Worm (Caenorhabditis elegans): ENCODE data around the gene C24H10.2.

DNA sequence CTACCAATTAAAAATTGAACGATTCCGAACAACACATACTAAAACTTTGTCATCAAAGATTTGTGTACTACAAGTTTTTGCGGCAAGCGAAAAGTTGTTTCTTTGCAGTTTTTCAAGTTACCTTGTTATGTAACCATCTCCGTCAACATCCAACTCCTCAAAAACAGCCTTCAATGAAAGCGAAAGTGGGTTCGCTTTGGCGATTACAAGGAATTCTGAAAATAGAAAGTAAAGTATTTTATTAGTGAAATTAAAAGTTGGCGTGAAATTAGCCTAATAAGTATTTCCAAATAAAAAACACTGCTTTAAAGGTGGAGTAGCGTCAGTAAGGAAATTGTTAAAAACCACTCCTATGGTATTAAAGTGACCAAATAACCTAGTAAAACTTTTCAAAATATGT, 11.1 kb downstream of the C24H10.2 start:
- no peak for TF ChIP-seq dao-5 (tag; optimal IDR thresholded peaks at IDR 0.05)
- TF ChIP-seq him-1 (tag; optimal IDR thresholded peaks at IDR 0.05) = no peak
- TF ChIP-seq W03F9.2 (tag; optimal IDR thresholded peaks at IDR 0.05) = no peak
